Fruit fly (Drosophila melanogaster): Measurements from ENCODE around the gene Spn28Da.

Gene Spn28Da

DNA sequence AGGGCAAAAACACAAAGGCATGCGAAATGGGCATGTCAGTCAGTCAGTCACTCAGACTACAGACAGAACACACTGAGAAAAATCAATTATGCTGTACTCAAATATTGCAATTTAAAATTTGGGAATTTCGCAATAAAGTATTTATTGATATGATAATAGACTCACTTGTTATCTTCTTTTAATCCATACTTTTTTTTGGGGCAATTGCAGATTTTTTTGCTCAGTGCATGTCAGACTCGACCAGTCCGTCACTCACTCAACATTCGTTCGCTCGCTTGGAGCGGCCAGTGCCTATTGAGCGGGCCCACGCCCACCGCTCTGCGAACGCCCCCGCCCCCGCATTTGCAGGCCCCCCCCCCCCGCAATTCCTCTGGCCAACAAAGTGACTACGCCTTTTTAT lies 27.4 kb upstream of the Spn28Da start (continued):
- peak; percentile 72; the same call in 2 of the 3 replicates for TF ChIP-seq Mrtf (GFP tag; IDR thresholded peaks at IDR 0.05)
- 0 out of 2 replicates have a peak, but pooled peaks have one; percentile 11 for TF ChIP-seq Doc2 (GFP tag; IDR thresholded peaks at IDR 0.05)
- TF ChIP-seq sens (GFP tag), result peak; percentile 75
- TF ChIP-seq usp (GFP tag; optimal IDR thresholded peaks at IDR 0.05), result no peak
- TF ChIP-seq CG10959 (GFP tag; IDR thresholded peaks at IDR 0.05), result no peak
- TF ChIP-seq ewg (GFP tag; optimal IDR thresholded peaks at IDR 0.05), result peak; percentile 37
- peak; percentile 79; the same call in 2 of the 3 replicates for TF ChIP-seq CG2889 (GFP tag; IDR thresholded peaks at IDR 0.05)
- TF ChIP-seq pros (GFP tag; optimal IDR thresholded peaks at IDR 0.05), result no peak
- peak; percentile 29 for TF ChIP-seq CG9437 (GFP tag; optimal IDR thresholded peaks at IDR 0.05)
- TF ChIP-seq Hr78 (GFP tag; optimal IDR thresholded peaks at IDR 0.05), result no peak
- no peak for TF ChIP-seq CG6254 (GFP tag; optimal IDR thresholded peaks at IDR 0.05)
- TF ChIP-seq sens-2 (GFP tag; IDR thresholded peaks at IDR 0.05), result peak; percentile 60; the same call in 1 of the 2 replicates
- TF ChIP-seq CG2678 (tag; optimal IDR thresholded peaks at IDR 0.05), result peak; percentile 42
- no peak for TF ChIP-seq Dfd (GFP tag; optimal IDR thresholded peaks at IDR 0.05)
- TF ChIP-seq nmo (GFP tag; optimal IDR thresholded peaks at IDR 0.05), result peak; percentile 0
- no peak for TF ChIP-seq mld (GFP tag; IDR thresholded peaks at IDR 0.05; ENCODE audit: partially characterized antibody)
- no peak for TF ChIP-seq D19A (tag; optimal IDR thresholded peaks at IDR 0.05)
- no peak for TF ChIP-seq hb (GFP tag; IDR thresholded peaks at IDR 0.05; ENCODE audit: partially characterized antibody)
- no peak for TF ChIP-seq zf30C (GFP tag; optimal IDR thresholded peaks at IDR 0.05)
- TF ChIP-seq crc (GFP tag; optimal IDR thresholded peaks at IDR 0.05), result peak; percentile 21
- TF ChIP-seq her (GFP tag; optimal IDR thresholded peaks at IDR 0.05), result peak; percentile 26
- TF ChIP-seq ab (GFP tag; optimal IDR thresholded peaks at IDR 0.05), result no peak
- TF ChIP-seq CG14667 (GFP tag; IDR thresholded peaks at IDR 0.05), result no peak; the same call in none of the 2 replicates
- no peak for TF ChIP-seq HLHmδ (GFP tag; optimal IDR thresholded peaks at IDR 0.05)
- no peak for TF ChIP-seq en (GFP tag; optimal IDR thresholded peaks at IDR 0.05)
- no peak for TF ChIP-seq MESR4 (GFP tag; optimal IDR thresholded peaks at IDR 0.05)
- no peak for TF ChIP-seq CG34224 (GFP tag; IDR thresholded peaks at IDR 0.05; ENCODE audit: partially characterized antibody)
- no peak for TF ChIP-seq gt (GFP tag; IDR thresholded peaks at IDR 0.05)
- peak; percentile 68 for TF ChIP-seq ranshi (GFP tag; IDR thresholded peaks at IDR 0.05)
- TF ChIP-seq toy (GFP tag; IDR thresholded peaks at IDR 0.05), result no peak
- TF ChIP-seq psq (GFP tag; optimal IDR thresholded peaks at IDR 0.05), result no peak
- no peak for TF ChIP-seq CG8281 (tag; optimal IDR thresholded peaks at IDR 0.05)
- TF ChIP-seq ham (GFP tag; IDR thresholded peaks at IDR 0.05), result peak; percentile 53
- peak; percentile 14 for TF ChIP-seq dm (GFP tag; optimal IDR thresholded peaks at IDR 0.05)
- peak; percentile 18 for TF ChIP-seq Myb (GFP tag; optimal IDR thresholded peaks at IDR 0.05)
- peak; percentile 9 for TF ChIP-seq Six4 (GFP tag; optimal IDR thresholded peaks at IDR 0.05)
- peak in 1 of 2 experiments; percentile 1 for TF ChIP-seq crp (GFP tag; optimal IDR thresholded peaks at IDR 0.05)
- TF ChIP-seq pfk (GFP tag; optimal IDR thresholded peaks at IDR 0.05), result no peak
- TF ChIP-seq fd102C (GFP tag; optimal IDR thresholded peaks at IDR 0.05), result no peak
- peak; percentile 74 for TF ChIP-seq CG30403 (GFP tag; optimal IDR thresholded peaks at IDR 0.05)
- TF ChIP-seq CG31224 (GFP tag; IDR thresholded peaks at IDR 0.05), result peak; percentile 52; the same call in 1 of the 2 replicates
- TF ChIP-seq bowl (GFP tag; IDR thresholded peaks at IDR 0.05), result no peak
- TF ChIP-seq tap (tag; optimal IDR thresholded peaks at IDR 0.05), result no peak
- no peak for TF ChIP-seq CG15696 (tag; optimal IDR thresholded peaks at IDR 0.05)
- no peak for TF ChIP-seq grn (GFP tag; optimal IDR thresholded peaks at IDR 0.05)
- peak; percentile 36 for TF ChIP-seq CG12299 (tag; optimal IDR thresholded peaks at IDR 0.05)
- peak; percentile 71 for TF ChIP-seq NfI (GFP tag; optimal IDR thresholded peaks at IDR 0.05)
- TF ChIP-seq CG10543 (GFP tag; optimal IDR thresholded peaks at IDR 0.05), result peak; percentile 33
- no peak for TF ChIP-seq Jarid2 (GFP tag; optimal IDR thresholded peaks at IDR 0.05)
- peak; percentile 13 for TF ChIP-seq repo (GFP tag; optimal IDR thresholded peaks at IDR 0.05)
- no peak for TF ChIP-seq CG8765 (GFP tag; IDR thresholded peaks at IDR 0.05)

All from whole organism, embryonic.